Fruit fly (Drosophila melanogaster) whole organism, embryonic: ENCODE measurements around the gene ds.

ENCODE experiments used
- B-H2 ChIP-seq: fragments of 200-800 bp; sonication (Bioruptor generic); optimal IDR thresholded peaks from 2 replicates; lab custom pipeline; 2018; ENCODE audit warnings: missing biosample characterization, mild to moderate bottlenecking, missing genetic modification characterization
- Bgb ChIP-seq: fragments of 200-800 bp; sonication (Bioruptor generic); IDR thresholded peaks from 2 replicates; pipeline ENCODE4 v1.3.6; 2022; ENCODE audit warnings: missing biosample characterization, missing genetic modification characterization; ENCODE audit not compliant: partially characterized antibody
- CG10543 ChIP-seq: fragments of 200-800 bp; sonication (Bioruptor generic); optimal IDR thresholded peaks from 3 replicates; lab custom pipeline; 2017; ENCODE audit warnings: missing biosample characterization, mild to moderate bottlenecking, missing genetic modification characterization, moderate library complexity
- CG10959 ChIP-seq: fragments of 200-800 bp; sonication (Bioruptor generic); IDR thresholded peaks from 2 replicates; pipeline ENCODE4 v1.3.6; 2022; ENCODE audit warnings: missing biosample characterization, missing genetic modification characterization
- CG11398 ChIP-seq: fragments of 200-800 bp; sonication (Bioruptor generic); optimal IDR thresholded peaks from 2 replicates; lab custom pipeline; 2016; ENCODE audit warnings: missing biosample characterization, missing genetic modification characterization
- CG13775 ChIP-seq: fragments of 200-800 bp; sonication (Bioruptor generic); optimal IDR thresholded peaks from 3 replicates; lab custom pipeline; 2017; ENCODE audit warnings: missing biosample characterization, mild to moderate bottlenecking, missing genetic modification characterization
- CG14441 ChIP-seq: fragments of 200-800 bp; sonication (Bioruptor generic); IDR thresholded peaks from 2 replicates; pipeline ENCODE4 v1.3.6; 2022; ENCODE audit warnings: missing biosample characterization, missing genetic modification characterization
- CG14667 ChIP-seq: fragments of 200-800 bp; sonication (Bioruptor generic); IDR thresholded peaks from 2 replicates; pipeline ENCODE4 v1.3.6; 2022; ENCODE audit warnings: missing biosample characterization, missing genetic modification characterization
- CG15601 ChIP-seq: fragments of 200-800 bp; sonication (Bioruptor generic); optimal IDR thresholded peaks from 3 replicates; lab custom pipeline; 2019; ENCODE audit warnings: missing biosample characterization, mild to moderate bottlenecking, missing genetic modification characterization, moderate library complexity
- CG1603 ChIP-seq: fragments of 200-800 bp; sonication (Bioruptor generic); optimal IDR thresholded peaks from 2 replicates; lab custom pipeline; 2019; ENCODE audit warnings: missing biosample characterization, mild to moderate bottlenecking, missing genetic modification characterization, moderate library complexity
- CG17359 ChIP-seq: fragments of 200-800 bp; sonication (Bioruptor generic); optimal IDR thresholded peaks from 3 replicates; lab custom pipeline; 2018; ENCODE audit warnings: missing biosample characterization, mild to moderate bottlenecking, missing genetic modification characterization, moderate library complexity
- CG18262 ChIP-seq: fragments of 200-800 bp; optimal IDR thresholded peaks from 3 replicates; lab custom pipeline; 2019; ENCODE audit warnings: missing biosample characterization, mild to moderate bottlenecking, missing genetic modification characterization, moderate library complexity
- CG2875 ChIP-seq: fragments of 200-800 bp; sonication (Bioruptor generic); optimal IDR thresholded peaks from 2 replicates; lab custom pipeline; 2017; ENCODE audit warnings: missing biosample characterization, mild to moderate bottlenecking, missing genetic modification characterization, missing genetic modification reagents
- CG3065 ChIP-seq: fragments of 200-800 bp; sonication (Bioruptor generic); optimal IDR thresholded peaks from 2 replicates; lab custom pipeline; 2016; ENCODE audit warnings: missing biosample characterization, missing genetic modification characterization
- CG31388 ChIP-seq: fragments of 200-800 bp; sonication (Bioruptor generic); optimal IDR thresholded peaks from 2 replicates; lab custom pipeline; 2016; ENCODE audit warnings: missing biosample characterization, missing genetic modification characterization
- CG4328 ChIP-seq: fragments of 200-800 bp; sonication (Bioruptor generic); optimal IDR thresholded peaks from 3 replicates; lab custom pipeline; 2017; ENCODE audit warnings: missing biosample characterization, missing genetic modification reagents, missing genetic modification characterization
- CG4360 ChIP-seq: fragments of 200-800 bp; sonication (Bioruptor generic); IDR thresholded peaks from 2 replicates; pipeline ENCODE4 v1.3.6; 2022; ENCODE audit warnings: missing biosample characterization, missing genetic modification characterization
- CG6813 ChIP-seq: fragments of 200-800 bp; sonication (Bioruptor generic); optimal IDR thresholded peaks from 2 replicates; lab custom pipeline; 2017; ENCODE audit warnings: missing biosample characterization, missing genetic modification characterization, mild to moderate bottlenecking, moderate library complexity, missing genetic modification reagents
- CG7556 ChIP-seq: fragments of 200-800 bp; sonication (Bioruptor generic); optimal IDR thresholded peaks from 2 replicates; lab custom pipeline; 2017; ENCODE audit warnings: missing biosample characterization, mild to moderate bottlenecking, missing genetic modification characterization
- CG7745 ChIP-seq: fragments of 200-800 bp; sonication (Bioruptor generic); optimal IDR thresholded peaks from 2 replicates; lab custom pipeline; 2018; ENCODE audit warnings: missing biosample characterization, mild to moderate bottlenecking, missing genetic modification characterization, moderate library complexity
- CG8478 ChIP-seq: fragments of >200 bp; optimal IDR thresholded peaks from 2 replicates; lab custom pipeline; 2018
- CG8944 ChIP-seq: fragments of 200-800 bp; sonication (Bioruptor generic); optimal IDR thresholded peaks from 3 replicates; lab custom pipeline; 2016; ENCODE audit warnings: missing biosample characterization, missing genetic modification characterization
- CG9215 ChIP-seq: fragments of 200-800 bp; sonication (Bioruptor generic); IDR thresholded peaks from 2 replicates; pipeline ENCODE4 v1.3.6; 2022; ENCODE audit warnings: missing biosample characterization, missing genetic modification characterization
- CG9437 ChIP-seq: fragments of 200-800 bp; sonication (Bioruptor generic); optimal IDR thresholded peaks from 2 replicates; lab custom pipeline; 2018; ENCODE audit warnings: missing biosample characterization, mild to moderate bottlenecking, missing genetic modification characterization
- D ChIP-seq, 2 experiments: fragments of 200-800 bp in 1 of 2; fragments of >200 bp in 1 of 2; sonication (Bioruptor generic) in 1 of 2; optimal IDR thresholded peaks; 2 replicates in 1 of 2; 3 replicates in 1 of 2; lab custom pipeline; 2017; ENCODE audit warnings: mild to moderate bottlenecking in 1 of 2, missing biosample characterization in 1 of 2, missing genetic modification characterization in 1 of 2, missing genetic modification reagents in 1 of 2
- D19A ChIP-seq: fragments of 200-800 bp; optimal IDR thresholded peaks from 3 replicates; lab custom pipeline; 2019; ENCODE audit warnings: missing biosample characterization, mild to moderate bottlenecking, missing genetic modification characterization, moderate library complexity
- Dad ChIP-seq: fragments of 200-800 bp; sonication (Bioruptor generic); optimal IDR thresholded peaks from 3 replicates; lab custom pipeline; 2016; ENCODE audit warnings: missing biosample characterization, missing genetic modification characterization
- Dip2 ChIP-seq: fragments of 200-800 bp; sonication (Bioruptor generic); IDR thresholded peaks from 2 replicates; pipeline ENCODE4 v1.3.6; 2022; ENCODE audit warnings: missing biosample characterization, missing genetic modification characterization
- Dip3 ChIP-seq: fragments of 200-800 bp; sonication (Bioruptor generic); optimal IDR thresholded peaks from 3 replicates; lab custom pipeline; 2016; ENCODE audit warnings: missing biosample characterization, missing genetic modification characterization
- Eip74EF ChIP-seq, 2 experiments: fragments of 200-800 bp in 1 of 2; fragments of >200 bp in 1 of 2; sonication (Bioruptor generic) in 1 of 2; optimal IDR thresholded peaks; 2 replicates each; lab custom pipeline; 2017 to 2019; ENCODE audit warnings: missing biosample characterization in 2 of 2, missing genetic modification characterization in 2 of 2, mild to moderate bottlenecking in 1 of 2, moderate library complexity in 1 of 2
- Ets97D ChIP-seq: fragments of 200-800 bp; sonication (Bioruptor generic); optimal IDR thresholded peaks from 3 replicates; lab custom pipeline; 2016; ENCODE audit warnings: missing biosample characterization, missing genetic modification characterization
- H15 ChIP-seq: fragments of 200-800 bp; sonication (Bioruptor generic); IDR thresholded peaks from 3 replicates; pipeline ENCODE4 v1.3.6; 2022; ENCODE audit warnings: missing biosample characterization, missing genetic modification characterization
- HHEX ChIP-seq: fragments of 200-800 bp; sonication (Bioruptor generic); optimal IDR thresholded peaks from 3 replicates; lab custom pipeline; 2017; ENCODE audit warnings: missing biosample characterization, mild to moderate bottlenecking, missing genetic modification characterization, missing genetic modification reagents
- Hsf ChIP-seq: fragments of 200-800 bp; sonication (Bioruptor generic); optimal IDR thresholded peaks from 3 replicates; lab custom pipeline; 2016; ENCODE audit warnings: missing biosample characterization, missing genetic modification characterization
- Mes4 ChIP-seq: fragments of 200-800 bp; sonication (Bioruptor generic); optimal IDR thresholded peaks from 2 replicates; lab custom pipeline; 2016; ENCODE audit warnings: missing biosample characterization, missing genetic modification characterization
- NK7.1 ChIP-seq: fragments of 200-800 bp; sonication (Bioruptor generic); optimal IDR thresholded peaks from 3 replicates; lab custom pipeline; 2016; ENCODE audit warnings: missing biosample characterization, missing genetic modification characterization
- Oaz ChIP-seq: fragments of 200-800 bp; sonication (Bioruptor generic); IDR thresholded peaks from 2 replicates; pipeline ENCODE4 v1.3.6; 2022; ENCODE audit warnings: missing biosample characterization, missing genetic modification characterization
- Sin3A ChIP-seq: fragments of >200 bp; optimal IDR thresholded peaks from 2 replicates; lab custom pipeline; 2018
- Spps ChIP-seq: fragments of 200-800 bp; sonication (Bioruptor generic); optimal IDR thresholded peaks from 2 replicates; lab custom pipeline; 2018; ENCODE audit warnings: missing biosample characterization, mild to moderate bottlenecking, missing genetic modification characterization
- abd-A ChIP-seq: fragments of 200-800 bp; sonication (Bioruptor generic); optimal IDR thresholded peaks from 3 replicates; lab custom pipeline; 2019; ENCODE audit warnings: missing biosample characterization, mild to moderate bottlenecking, missing genetic modification characterization, moderate library complexity
- dimm ChIP-seq: fragments of 200-800 bp; sonication (Bioruptor generic); IDR thresholded peaks from 2 replicates; pipeline ENCODE4 v1.3.6; 2022; ENCODE audit warnings: missing biosample characterization, missing genetic modification characterization
- esg ChIP-seq: fragments of 200-800 bp; sonication (Bioruptor generic); conservative IDR thresholded peaks from 2 replicates; pipeline ENCODE4 v1.3.6; 2022; ENCODE audit warnings: missing biosample characterization, missing genetic modification characterization
- ftz-f1 ChIP-seq: fragments of 200-800 bp; sonication (Bioruptor generic); optimal IDR thresholded peaks from 2 replicates; lab custom pipeline; 2016; ENCODE audit warnings: missing biosample characterization, missing genetic modification characterization
- h ChIP-seq: fragments of >200 bp; optimal IDR thresholded peaks from 2 replicates; lab custom pipeline; 2017
- kni ChIP-seq: fragments of 200-800 bp; sonication (Bioruptor generic); optimal IDR thresholded peaks from 3 replicates; lab custom pipeline; 2017; ENCODE audit warnings: mild to moderate bottlenecking, missing biosample characterization, missing genetic modification reagents, missing genetic modification characterization
- lbe ChIP-seq: fragments of 200-800 bp; sonication (Bioruptor generic); optimal IDR thresholded peaks from 2 replicates; lab custom pipeline; 2016; ENCODE audit warnings: missing biosample characterization, mild to moderate bottlenecking, missing genetic modification characterization
- odd ChIP-seq: fragments of 200-800 bp; sonication (Bioruptor generic); optimal IDR thresholded peaks from 2 replicates; lab custom pipeline; 2017; ENCODE audit warnings: missing biosample characterization, mild to moderate bottlenecking, missing genetic modification characterization
- pb ChIP-seq: fragments of 200-800 bp; sonication (Bioruptor generic); optimal IDR thresholded peaks from 3 replicates; lab custom pipeline; 2016; ENCODE audit warnings: missing biosample characterization, missing genetic modification characterization
- pfk ChIP-seq: fragments of 200-800 bp; sonication (Bioruptor generic); optimal IDR thresholded peaks from 2 replicates; lab custom pipeline; 2018; ENCODE audit warnings: missing biosample characterization, mild to moderate bottlenecking, missing genetic modification characterization, moderate library complexity
- sens ChIP-seq: fragments of 200-800 bp; sonication (Bioruptor generic); peaks from one replicate; lab custom pipeline; 2016; ENCODE audit warnings: missing biosample characterization, missing genetic modification characterization
- twi ChIP-seq: fragments of 200-800 bp; optimal IDR thresholded peaks from 2 replicates; lab custom pipeline; 2019; ENCODE audit warnings: missing biosample characterization, mild to moderate bottlenecking, missing genetic modification characterization, moderate library complexity

ds gene

dm6 chr2L:715489-715849, 686 bp upstream of the ds start (continued):
- peak; percentile 79 for TF ChIP-seq CG11398
- peak; percentile 61 for TF ChIP-seq HHEX (GFP tag; lab: Kevin White, UChicago)
- peak; percentile 88 for TF ChIP-seq CG2875 (GFP tag; lab: Kevin White, UChicago)
- TF ChIP-seq NK7.1: peak; percentile 75
- peak; percentile 71 for TF ChIP-seq odd (GFP tag; lab: Kevin White, UChicago)
- TF ChIP-seq Bgb (GFP tag; lab: Robert Waterston, UW): no peak
- TF ChIP-seq CG13775 (GFP tag; lab: Kevin White, UChicago): peak; percentile 72
- no peak for TF ChIP-seq CG8478 (lab: Kevin White, UChicago)
- TF ChIP-seq Oaz (GFP tag; lab: Robert Waterston, UW): peak; percentile 63; the same call in 1 of the 2 replicates
- 0 out of 2 replicates have a peak, but pooled peaks have one; percentile 10 for TF ChIP-seq Dip2 (GFP tag; lab: Robert Waterston, UW)
- TF ChIP-seq CG18262 (tag; lab: Kevin White, UChicago): peak; percentile 93
- TF ChIP-seq CG17359 (tag; lab: Kevin White, UChicago): peak; percentile 89
- TF ChIP-seq sens (GFP tag; lab: Kevin White, UChicago): peak; percentile 99
- TF ChIP-seq B-H2 (GFP tag; lab: Kevin White, UChicago): no peak
- TF ChIP-seq abd-A (tag; lab: Kevin White, UChicago): no peak
- TF ChIP-seq Mes4: peak; percentile 87

dm6 chr2L:713232-713631, 1.6 kb downstream of the ds start:
- TF ChIP-seq CG15601 (tag; lab: Kevin White, UChicago): no peak
- TF ChIP-seq Spps (tag; lab: Kevin White, UChicago): no peak
- no peak for TF ChIP-seq Sin3A (lab: Kevin White, UChicago)
- no peak for TF ChIP-seq pfk (GFP tag; lab: Kevin White, UChicago)
- TF ChIP-seq CG8944 (GFP tag; lab: Kevin White, UChicago): no peak
- no peak for TF ChIP-seq ftz-f1 (GFP tag; lab: Kevin White, UChicago)
- no peak for TF ChIP-seq CG6813 (GFP tag; lab: Kevin White, UChicago)
- no peak for TF ChIP-seq Eip74EF (GFP tag; optimal IDR thresholded peaks at IDR 0.05; lab: Kevin White, UChicago)
- no peak for TF ChIP-seq lbe (GFP tag; lab: Kevin White, UChicago)
- no peak for TF ChIP-seq pb (GFP tag; lab: Kevin White, UChicago)
- TF ChIP-seq twi (tag; lab: Kevin White, UChicago): no peak
- TF ChIP-seq Dip3 (GFP tag; lab: Kevin White, UChicago): no peak
- no peak for TF ChIP-seq CG4360 (GFP tag; lab: Robert Waterston, UW)
- TF ChIP-seq kni (GFP tag; lab: Kevin White, UChicago): peak; percentile 74
- no peak for TF ChIP-seq CG3065 (GFP tag; lab: Kevin White, UChicago)
- peak; percentile 29 for TF ChIP-seq D (optimal IDR thresholded peaks at IDR 0.05; lab: Kevin White, UChicago)
- TF ChIP-seq D (GFP tag; optimal IDR thresholded peaks at IDR 0.05; lab: Kevin White, UChicago): no peak
- TF ChIP-seq D19A (tag; lab: Kevin White, UChicago): no peak
- TF ChIP-seq CG7556 (GFP tag; lab: Kevin White, UChicago): no peak
- no peak for TF ChIP-seq dimm
- TF ChIP-seq CG14667: no peak
- TF ChIP-seq CG14441 (GFP tag; lab: Robert Waterston, UW): no peak
- no peak for TF ChIP-seq CG1603 (tag; lab: Kevin White, UChicago)
- TF ChIP-seq CG9215 (GFP tag; lab: Robert Waterston, UW): no peak
- TF ChIP-seq CG4328 (GFP tag; lab: Kevin White, UChicago): no peak
- TF ChIP-seq Hsf: no peak
- TF ChIP-seq CG7745 (tag; lab: Kevin White, UChicago): no peak
- no peak for TF ChIP-seq CG10959 (GFP tag; lab: Robert Waterston, UW)
- no peak for TF ChIP-seq H15 (GFP tag; lab: Robert Waterston, UW)
- TF ChIP-seq CG9437 (GFP tag; lab: Kevin White, UChicago): no peak
- TF ChIP-seq CG10543 (GFP tag; lab: Kevin White, UChicago): no peak
- TF ChIP-seq h (lab: Kevin White, UChicago): no peak
- no peak for TF ChIP-seq Dad (GFP tag; lab: Kevin White, UChicago)
- no peak for TF ChIP-seq esg
- no peak for TF ChIP-seq CG31388 (GFP tag; lab: Kevin White, UChicago)
- TF ChIP-seq Ets97D (GFP tag; lab: Kevin White, UChicago): no peak
- TF ChIP-seq abd-A (tag; lab: Kevin White, UChicago): no peak
